Fruit fly (Drosophila melanogaster) whole organism, embryonic: ENCODE measurements around the gene CG10651.

Source experiments
- CG10267 ChIP-seq: fragments of 200-800 bp; sonication (Bioruptor generic); optimal IDR thresholded peaks from 2 replicates; lab custom pipeline; 2018; ENCODE audit warnings: missing biosample characterization, mild to moderate bottlenecking, missing genetic modification characterization, moderate library complexity
- CG10462 ChIP-seq: fragments of 200-800 bp; sonication (Bioruptor generic); optimal IDR thresholded peaks from 2 replicates; lab custom pipeline; 2016; ENCODE audit warnings: missing biosample characterization, missing genetic modification characterization
- CG12071 ChIP-seq: fragments of 200-800 bp; sonication (Bioruptor generic); optimal IDR thresholded peaks from 3 replicates; lab custom pipeline; 2018; ENCODE audit warnings: missing biosample characterization, mild to moderate bottlenecking, missing genetic modification characterization
- CG12299 ChIP-seq: fragments of 200-800 bp; sonication (Bioruptor generic); optimal IDR thresholded peaks from 2 replicates; lab custom pipeline; 2018; ENCODE audit warnings: missing biosample characterization, mild to moderate bottlenecking, missing genetic modification characterization
- CG15073 ChIP-seq: fragments of 200-800 bp; sonication (Bioruptor generic); optimal IDR thresholded peaks from 2 replicates; lab custom pipeline; 2016; ENCODE audit warnings: missing biosample characterization, missing genetic modification characterization
- CG1603 ChIP-seq: fragments of 200-800 bp; sonication (Bioruptor generic); optimal IDR thresholded peaks from 2 replicates; lab custom pipeline; 2019; ENCODE audit warnings: missing biosample characterization, mild to moderate bottlenecking, missing genetic modification characterization, moderate library complexity
- CG1647 ChIP-seq: fragments of 200-800 bp; sonication (Bioruptor generic); optimal IDR thresholded peaks from 3 replicates; lab custom pipeline; 2016; ENCODE audit warnings: missing biosample characterization, missing genetic modification characterization
- CG16779 ChIP-seq: fragments of 200-800 bp; sonication (Bioruptor generic); IDR thresholded peaks from 2 replicates; pipeline ENCODE4 v1.3.6; 2022; ENCODE audit warnings: missing biosample characterization, missing genetic modification characterization
- CG1832 ChIP-seq: fragments of 200-800 bp; sonication (Bioruptor generic); optimal IDR thresholded peaks from 2 replicates; lab custom pipeline; 2017; ENCODE audit warnings: missing biosample characterization, mild to moderate bottlenecking, missing genetic modification characterization, inconsistent platforms
- CG18619 ChIP-seq: fragments of 200-800 bp; sonication (Bioruptor generic); optimal IDR thresholded peaks from 3 replicates; lab custom pipeline; 2017; ENCODE audit warnings: missing biosample characterization, mild to moderate bottlenecking, missing genetic modification characterization
- CG7928 ChIP-seq: fragments of 200-800 bp; sonication (Bioruptor generic); optimal IDR thresholded peaks from 2 replicates; lab custom pipeline; 2017; ENCODE audit warnings: missing biosample characterization, mild to moderate bottlenecking, missing genetic modification characterization
- CG8281 ChIP-seq: fragments of 200-800 bp; sonication (Bioruptor generic); optimal IDR thresholded peaks from 2 replicates; lab custom pipeline; 2018; ENCODE audit warnings: missing biosample characterization, mild to moderate bottlenecking, missing genetic modification characterization, moderate library complexity
- CG8944 ChIP-seq: fragments of 200-800 bp; sonication (Bioruptor generic); optimal IDR thresholded peaks from 3 replicates; lab custom pipeline; 2016; ENCODE audit warnings: missing biosample characterization, missing genetic modification characterization
- CG9727 ChIP-seq: fragments of 200-800 bp; sonication (Bioruptor generic); optimal IDR thresholded peaks from 3 replicates; lab custom pipeline; 2017; ENCODE audit warnings: missing biosample characterization, mild to moderate bottlenecking, missing genetic modification characterization
- Dek ChIP-seq: fragments of 200-800 bp; sonication (Bioruptor generic); optimal IDR thresholded peaks from 3 replicates; lab custom pipeline; 2019; ENCODE audit warnings: missing biosample characterization, mild to moderate bottlenecking, missing genetic modification characterization, moderate library complexity
- Dll ChIP-seq: fragments of 200-800 bp; sonication (Bioruptor generic); IDR thresholded peaks from 4 replicates; pipeline ENCODE4 v1.3.6; 2022; ENCODE audit warnings: missing biosample characterization, missing genetic modification characterization; ENCODE audit not compliant: partially characterized antibody
- Dref ChIP-seq: fragments of 200-800 bp; sonication (Bioruptor generic); IDR thresholded peaks from 2 replicates; pipeline ENCODE4 v1.3.6; 2022; ENCODE audit warnings: missing biosample characterization, missing genetic modification characterization
- Fer3 ChIP-seq: fragments of 200-800 bp; sonication (Bioruptor generic); optimal IDR thresholded peaks from 2 replicates; lab custom pipeline; 2018; ENCODE audit warnings: missing biosample characterization, mild to moderate bottlenecking, missing genetic modification characterization, moderate library complexity
- GATAe ChIP-seq: fragments of 200-800 bp; sonication (Bioruptor generic); conservative IDR thresholded peaks from 2 replicates; pipeline ENCODE4 v1.3.6; 2022; ENCODE audit warnings: missing biosample characterization, missing genetic modification characterization
- Hsf ChIP-seq: fragments of 200-800 bp; sonication (Bioruptor generic); optimal IDR thresholded peaks from 3 replicates; lab custom pipeline; 2016; ENCODE audit warnings: missing biosample characterization, missing genetic modification characterization
- Kr ChIP-seq: fragments of 200-800 bp; sonication (Bioruptor generic); optimal IDR thresholded peaks from 2 replicates; lab custom pipeline; 2017; ENCODE audit warnings: missing biosample characterization, mild to moderate bottlenecking, missing genetic modification characterization
- Mes4 ChIP-seq: fragments of 200-800 bp; sonication (Bioruptor generic); optimal IDR thresholded peaks from 2 replicates; lab custom pipeline; 2016; ENCODE audit warnings: missing biosample characterization, missing genetic modification characterization
- NC2β ChIP-seq: fragments of 200-800 bp; sonication (Bioruptor generic); optimal IDR thresholded peaks from 2 replicates; lab custom pipeline; 2016; ENCODE audit warnings: missing biosample characterization, missing genetic modification characterization
- Nf-YC ChIP-seq: fragments of 200-800 bp; optimal IDR thresholded peaks from 3 replicates; lab custom pipeline; 2019; ENCODE audit warnings: missing biosample characterization, mild to moderate bottlenecking, missing genetic modification characterization, moderate library complexity
- NfI ChIP-seq: fragments of 200-800 bp; sonication (Bioruptor generic); optimal IDR thresholded peaks from 3 replicates; lab custom pipeline; 2018; ENCODE audit warnings: missing biosample characterization, mild to moderate bottlenecking, missing genetic modification characterization, moderate library complexity
- Side ChIP-seq: fragments of 200-800 bp; sonication (Bioruptor generic); optimal IDR thresholded peaks from 2 replicates; lab custom pipeline; 2016; ENCODE audit warnings: missing biosample characterization, missing genetic modification characterization
- YL-1 ChIP-seq: fragments of 200-800 bp; sonication (Bioruptor generic); optimal IDR thresholded peaks from 3 replicates; lab custom pipeline; 2017; ENCODE audit warnings: missing biosample characterization, mild to moderate bottlenecking, missing genetic modification characterization
- cwo ChIP-seq: fragments of 200-800 bp; sonication (Bioruptor generic); optimal IDR thresholded peaks from 3 replicates; lab custom pipeline; 2017; ENCODE audit warnings: missing biosample characterization, missing genetic modification characterization, mild to moderate bottlenecking, moderate library complexity, missing genetic modification reagents
- danr ChIP-seq: fragments of 200-800 bp; sonication (Bioruptor generic); IDR thresholded peaks from 2 replicates; pipeline ENCODE4 v1.3.6; 2022; ENCODE audit warnings: missing biosample characterization, missing genetic modification characterization
- ems ChIP-seq: fragments of 200-800 bp; sonication (Bioruptor generic); optimal IDR thresholded peaks from 3 replicates; lab custom pipeline; 2016; ENCODE audit warnings: missing biosample characterization, missing genetic modification characterization
- esg ChIP-seq: fragments of 200-800 bp; sonication (Bioruptor generic); conservative IDR thresholded peaks from 2 replicates; pipeline ENCODE4 v1.3.6; 2022; ENCODE audit warnings: missing biosample characterization, missing genetic modification characterization
- eve ChIP-seq, 2 experiments: fragments of >200 bp; optimal IDR thresholded peaks; 2 replicates each; lab custom pipeline; 2017; ENCODE audit warnings: missing biosample characterization in 2 of 2, missing genetic modification characterization in 2 of 2
- ftz-f1 ChIP-seq: fragments of 200-800 bp; sonication (Bioruptor generic); optimal IDR thresholded peaks from 2 replicates; lab custom pipeline; 2016; ENCODE audit warnings: missing biosample characterization, missing genetic modification characterization
- grn ChIP-seq: fragments of 200-800 bp; sonication (Bioruptor generic); optimal IDR thresholded peaks from 3 replicates; lab custom pipeline; 2017; ENCODE audit warnings: missing biosample characterization, missing genetic modification characterization
- hbn ChIP-seq: fragments of 200-800 bp; sonication (Bioruptor generic); IDR thresholded peaks from 2 replicates; pipeline ENCODE4 v1.3.6; 2022; ENCODE audit warnings: missing biosample characterization, missing genetic modification characterization; ENCODE audit not compliant: partially characterized antibody
- hkb ChIP-seq, 2 experiments: fragments of 200-800 bp in 1 of 2; fragments of >200 bp in 1 of 2; sonication (Bioruptor generic) in 1 of 2; IDR thresholded peaks in 1 of 2; optimal IDR thresholded peaks in 1 of 2; 2 replicates each; pipeline versions ENCODE4 v1.3.6 to Lab custom; 2017 to 2022; ENCODE audit warnings: missing biosample characterization in 1 of 2, missing genetic modification characterization in 1 of 2
- insv ChIP-seq, 2 experiments: fragments of 200-800 bp; sonication (Bioruptor generic); optimal IDR thresholded peaks; 3 replicates each; lab custom pipeline; 2016 to 2018; ENCODE audit warnings: missing biosample characterization in 2 of 2, missing genetic modification characterization in 2 of 2
- ken ChIP-seq: fragments of 200-800 bp; sonication (Bioruptor generic); IDR thresholded peaks from 3 replicates; pipeline ENCODE4 v1.3.6; 2022; ENCODE audit warnings: missing biosample characterization, missing genetic modification characterization
- klu ChIP-seq: fragments of 200-800 bp; sonication (Bioruptor generic); IDR thresholded peaks from 2 replicates; pipeline ENCODE4 v1.3.6; 2022; ENCODE audit warnings: missing biosample characterization, missing genetic modification characterization
- odd ChIP-seq: fragments of 200-800 bp; sonication (Bioruptor generic); optimal IDR thresholded peaks from 2 replicates; lab custom pipeline; 2017; ENCODE audit warnings: missing biosample characterization, mild to moderate bottlenecking, missing genetic modification characterization
- rib ChIP-seq: fragments of 200-800 bp; sonication (Bioruptor generic); IDR thresholded peaks from 2 replicates; pipeline ENCODE4 v1.3.6; 2022; ENCODE audit warnings: missing biosample characterization, missing genetic modification characterization
- sens ChIP-seq: fragments of 200-800 bp; sonication (Bioruptor generic); peaks from one replicate; lab custom pipeline; 2016; ENCODE audit warnings: missing biosample characterization, missing genetic modification characterization
- sim ChIP-seq: fragments of 200-800 bp; sonication (Bioruptor generic); IDR thresholded peaks from 2 replicates; pipeline ENCODE4 v1.3.6; 2022; ENCODE audit warnings: missing biosample characterization, missing genetic modification characterization
- sisA ChIP-seq: fragments of 200-800 bp; sonication (Bioruptor generic); IDR thresholded peaks from 2 replicates; pipeline ENCODE4 v1.3.6; 2022; ENCODE audit warnings: missing biosample characterization, missing genetic modification characterization
- tna ChIP-seq: fragments of 200-800 bp; sonication (Bioruptor generic); IDR thresholded peaks from 2 replicates; pipeline ENCODE4 v1.3.6; 2022; ENCODE audit warnings: missing biosample characterization, missing genetic modification characterization; ENCODE audit not compliant: partially characterized antibody
- tx ChIP-seq: fragments of 200-800 bp; sonication (Bioruptor generic); optimal IDR thresholded peaks from 2 replicates; lab custom pipeline; 2016; ENCODE audit warnings: missing biosample characterization, missing genetic modification characterization
- zfh1 ChIP-seq: fragments of 200-800 bp; sonication (Bioruptor generic); IDR thresholded peaks from 3 replicates; pipeline ENCODE4 v1.3.6; 2022; ENCODE audit warnings: missing biosample characterization, missing genetic modification characterization
- zfh2 ChIP-seq: fragments of 200-800 bp; sonication (Bioruptor generic); optimal IDR thresholded peaks from 2 replicates; lab custom pipeline; 2016; ENCODE audit warnings: missing biosample characterization, missing genetic modification characterization

The CG10651 gene

dm6 chr2L:20084785-20085555, 49.8 kb downstream of the CG10651 start, which contains the start of gene fok (continued):
- TF ChIP-seq CG7928 (GFP tag; lab: Kevin White, UChicago) (peak; percentile 79), Kr (peak; percentile 30), CG8944 (GFP tag; lab: Kevin White, UChicago) (peak; percentile 89), NC2β (GFP tag; lab: Kevin White, UChicago) (peak; percentile 95), sens (GFP tag; lab: Kevin White, UChicago) (peak; percentile 99), CG1647 (GFP tag; lab: Kevin White, UChicago) (peak; percentile 89), sisA (GFP tag; lab: Robert Waterston, UW) (peak; percentile 91), YL-1 (GFP tag; lab: Kevin White, UChicago) (peak; percentile 92), Fer3 (peak; percentile 96), zfh1 (GFP tag; lab: Robert Waterston, UW) (peak; percentile 98), CG1832 (GFP tag; lab: Kevin White, UChicago) (no peak), sim (GFP tag; lab: Robert Waterston, UW) (peak; percentile 86), rib (GFP tag; lab: Robert Waterston, UW) (peak; percentile 98), danr (GFP tag; lab: Robert Waterston, UW) (peak; percentile 89), eve (GFP tag; optimal IDR thresholded peaks at IDR 0.05; lab: Kevin White, UChicago) (peak in 1 of 2 experiments; percentile 99), CG10267 (peak; percentile 93), Dek (tag; lab: Kevin White, UChicago) (peak; percentile 96), esg (GFP tag; lab: Robert Waterston, UW) (peak; percentile 93), ftz-f1 (peak; percentile 83), Dll (GFP tag; lab: Robert Waterston, UW) (peak; percentile 32; the same call in 1 of the 4 replicates), hkb (optimal IDR thresholded peaks at IDR 0.05; lab: Kevin White, UChicago) (no peak), hkb (GFP tag; IDR thresholded peaks at IDR 0.05; lab: Robert Waterston, UW) (peak; percentile 98), CG18619 (GFP tag; lab: Kevin White, UChicago) (peak; percentile 95), CG15073 (GFP tag; lab: Kevin White, UChicago) (peak; percentile 70), CG1603 (tag; lab: Kevin White, UChicago) (peak; percentile 83), Mes4 (GFP tag; lab: Kevin White, UChicago) (peak; percentile 88), grn (peak; percentile 91), ken (peak; percentile 88), cwo (GFP tag; lab: Kevin White, UChicago) (peak; percentile 100), CG12299 (tag; lab: Kevin White, UChicago) (peak; percentile 96), CG16779 (peak; percentile 80; the same call in 1 of the 2 replicates), klu (GFP tag; lab: Robert Waterston, UW) (peak; percentile 90), Side (peak; percentile 95), Dref (0 out of 2 replicates have a peak, but pooled peaks have one; percentile 33), Nf-YC (tag; lab: Kevin White, UChicago) (peak; percentile 92), ems (GFP tag; lab: Kevin White, UChicago) (peak; percentile 95), GATAe (GFP tag; lab: Robert Waterston, UW) (peak; percentile 83; the same call in 1 of the 2 replicates), tna (GFP tag; lab: Robert Waterston, UW) (peak; percentile 45; the same call in 1 of the 2 replicates), CG8281 (tag; lab: Kevin White, UChicago) (peak; percentile 87), zfh2 (GFP tag; lab: Kevin White, UChicago) (peak; percentile 94), hbn (no peak), CG12071 (peak; percentile 96), Hsf (GFP tag; lab: Kevin White, UChicago) (peak; percentile 96), NfI (GFP tag; lab: Kevin White, UChicago) (peak; percentile 96), insv (GFP tag; optimal IDR thresholded peaks at IDR 0.05; lab: Kevin White, UChicago) (peak in 1 of 2 experiments; percentile 84), tx (GFP tag; lab: Kevin White, UChicago) (peak; percentile 88), CG10462 (GFP tag; lab: Kevin White, UChicago) (peak; percentile 81), odd (GFP tag; lab: Kevin White, UChicago) (peak; percentile 96), CG9727 (peak; percentile 96)
